Fruit fly (Drosophila melanogaster) whole organism, embryonic: ENCODE data around the gene CG15322.

Experiments
- Asciz ChIP-seq: fragments of 200-800 bp; sonication (Bioruptor generic); optimal IDR thresholded peaks from 2 replicates; lab custom pipeline; 2017; ENCODE audit warnings: missing biosample characterization, mild to moderate bottlenecking, missing genetic modification characterization, missing genetic modification reagents
- BEAF-32 ChIP-seq: fragments of 200-800 bp; sonication (Bioruptor generic); optimal IDR thresholded peaks from 3 replicates; lab custom pipeline; 2017; ENCODE audit warnings: missing biosample characterization, missing genetic modification characterization, mild to moderate bottlenecking, moderate library complexity, missing genetic modification reagents
- Bteb2 ChIP-seq: fragments of 200-800 bp; sonication (Bioruptor generic); optimal IDR thresholded peaks from 2 replicates; lab custom pipeline; 2016; ENCODE audit warnings: missing biosample characterization, missing genetic modification characterization
- CG10654 ChIP-seq: fragments of 200-800 bp; sonication (Bioruptor generic); optimal IDR thresholded peaks from 2 replicates; lab custom pipeline; 2016; ENCODE audit warnings: missing biosample characterization, missing genetic modification characterization
- CG10979 ChIP-seq: fragments of 200-800 bp; sonication (Bioruptor generic); optimal IDR thresholded peaks from 2 replicates; lab custom pipeline; 2018; ENCODE audit warnings: missing biosample characterization, mild to moderate bottlenecking, missing genetic modification characterization, moderate library complexity
- CG12236 ChIP-seq: fragments of 200-800 bp; sonication (Bioruptor generic); optimal IDR thresholded peaks from 2 replicates; lab custom pipeline; 2016; ENCODE audit warnings: missing biosample characterization, missing genetic modification characterization
- CG13287 ChIP-seq: fragments of 200-800 bp; sonication (Bioruptor generic); IDR thresholded peaks from 2 replicates; pipeline ENCODE4 v1.3.6; 2022; ENCODE audit warnings: missing biosample characterization, missing genetic modification characterization; ENCODE audit not compliant: partially characterized antibody
- CG13894 ChIP-seq: fragments of 200-800 bp; sonication (Bioruptor generic); optimal IDR thresholded peaks from 3 replicates; lab custom pipeline; 2018; ENCODE audit warnings: missing biosample characterization, mild to moderate bottlenecking, missing genetic modification characterization, moderate library complexity
- CG14014 ChIP-seq: fragments of 200-800 bp; sonication (Bioruptor generic); IDR thresholded peaks from 2 replicates; pipeline ENCODE4 v1.3.6; 2022; ENCODE audit warnings: missing biosample characterization, missing genetic modification characterization
- CG14050 ChIP-seq: fragments of 200-800 bp; sonication (Bioruptor generic); IDR thresholded peaks from 3 replicates; pipeline ENCODE4 v1.3.6; 2022; ENCODE audit warnings: missing biosample characterization, missing genetic modification characterization
- CG14441 ChIP-seq: fragments of 200-800 bp; sonication (Bioruptor generic); IDR thresholded peaks from 2 replicates; pipeline ENCODE4 v1.3.6; 2022; ENCODE audit warnings: missing biosample characterization, missing genetic modification characterization
- CG15696 ChIP-seq: fragments of 200-800 bp; sonication (Bioruptor generic); optimal IDR thresholded peaks from 2 replicates; lab custom pipeline; 2019; ENCODE audit warnings: missing biosample characterization, mild to moderate bottlenecking, missing genetic modification characterization, moderate library complexity
- CG1602 ChIP-seq: fragments of 200-800 bp; sonication (Bioruptor generic); optimal IDR thresholded peaks from 3 replicates; lab custom pipeline; 2016; ENCODE audit warnings: missing biosample characterization, missing genetic modification characterization
- CG2202 ChIP-seq: fragments of 200-800 bp; sonication (Bioruptor generic); optimal IDR thresholded peaks from 2 replicates; lab custom pipeline; 2018; ENCODE audit warnings: missing biosample characterization, mild to moderate bottlenecking, missing genetic modification characterization
- CG2678 ChIP-seq: fragments of 200-800 bp; sonication (Bioruptor generic); optimal IDR thresholded peaks from 3 replicates; lab custom pipeline; 2019; ENCODE audit warnings: missing biosample characterization, mild to moderate bottlenecking, missing genetic modification characterization, moderate library complexity
- CG33557 ChIP-seq: fragments of 200-800 bp; sonication (Bioruptor generic); optimal IDR thresholded peaks from 2 replicates; lab custom pipeline; 2019; ENCODE audit warnings: missing biosample characterization, mild to moderate bottlenecking, missing genetic modification characterization, moderate library complexity
- CG7271 ChIP-seq: fragments of 200-800 bp; sonication (Bioruptor generic); optimal IDR thresholded peaks from 2 replicates; lab custom pipeline; 2018; ENCODE audit warnings: missing biosample characterization, mild to moderate bottlenecking, missing genetic modification characterization, moderate library complexity
- CG7786 ChIP-seq: fragments of 200-800 bp; sonication (Bioruptor generic); optimal IDR thresholded peaks from 2 replicates; lab custom pipeline; 2016; ENCODE audit warnings: missing biosample characterization, missing genetic modification characterization
- Dek ChIP-seq: fragments of 200-800 bp; sonication (Bioruptor generic); optimal IDR thresholded peaks from 3 replicates; lab custom pipeline; 2019; ENCODE audit warnings: missing biosample characterization, mild to moderate bottlenecking, missing genetic modification characterization, moderate library complexity
- Dfd ChIP-seq, 2 experiments: fragments of >200 bp; optimal IDR thresholded peaks; 2 replicates each; lab custom pipeline; 2017; ENCODE audit warnings: missing biosample characterization in 2 of 2, missing genetic modification characterization in 2 of 2
- Dll ChIP-seq: fragments of 200-800 bp; sonication (Bioruptor generic); IDR thresholded peaks from 4 replicates; pipeline ENCODE4 v1.3.6; 2022; ENCODE audit warnings: missing biosample characterization, missing genetic modification characterization; ENCODE audit not compliant: partially characterized antibody
- E2f2 ChIP-seq: fragments of 200-800 bp; sonication (Bioruptor generic); IDR thresholded peaks from 2 replicates; pipeline ENCODE4 v1.3.6; 2022; ENCODE audit warnings: missing biosample characterization, missing genetic modification characterization
- Ets97D ChIP-seq: fragments of 200-800 bp; sonication (Bioruptor generic); optimal IDR thresholded peaks from 3 replicates; lab custom pipeline; 2016; ENCODE audit warnings: missing biosample characterization, missing genetic modification characterization
- HLHmδ ChIP-seq: fragments of 200-800 bp; sonication (Bioruptor generic); optimal IDR thresholded peaks from 2 replicates; lab custom pipeline; 2018; ENCODE audit warnings: missing biosample characterization, mild to moderate bottlenecking, missing genetic modification characterization, moderate library complexity
- Hr39 ChIP-seq: fragments of >200 bp; optimal IDR thresholded peaks from 2 replicates; lab custom pipeline; 2017
- Hr78 ChIP-seq, 2 experiments: fragments of 200-800 bp in 1 of 2; fragments of >200 bp in 1 of 2; sonication (Bioruptor generic) in 1 of 2; optimal IDR thresholded peaks; 2 replicates each; lab custom pipeline; 2017 to 2019; ENCODE audit warnings: missing biosample characterization in 2 of 2, missing genetic modification characterization in 2 of 2, mild to moderate bottlenecking in 1 of 2, moderate library complexity in 1 of 2
- Med ChIP-seq: fragments of 200-800 bp; sonication (Bioruptor generic); peaks from one replicate; lab custom pipeline; 2016; ENCODE audit warnings: missing biosample characterization, missing genetic modification characterization, mild to moderate bottlenecking, inconsistent platforms, moderate library complexity
- Mrtf ChIP-seq: fragments of 200-800 bp; sonication (Bioruptor generic); IDR thresholded peaks from 3 replicates; pipeline ENCODE4 v1.3.6; 2022; ENCODE audit warnings: missing biosample characterization, missing genetic modification characterization
- Myb ChIP-seq: fragments of 200-800 bp; sonication (Bioruptor generic); optimal IDR thresholded peaks from 2 replicates; lab custom pipeline; 2016; ENCODE audit warnings: missing biosample characterization, missing genetic modification characterization
- Scr ChIP-seq: fragments of 200-800 bp; sonication (Bioruptor generic); IDR thresholded peaks from 2 replicates; pipeline ENCODE4 v1.3.6; 2022; ENCODE audit warnings: missing biosample characterization, missing genetic modification characterization; ENCODE audit not compliant: partially characterized antibody
- Sry-β ChIP-seq: fragments of 200-800 bp; sonication (Bioruptor generic); optimal IDR thresholded peaks from 2 replicates; lab custom pipeline; 2018; ENCODE audit warnings: missing biosample characterization, mild to moderate bottlenecking, missing genetic modification characterization, moderate library complexity
- aop ChIP-seq: fragments of 200-800 bp; sonication (Bioruptor generic); IDR thresholded peaks from 2 replicates; pipeline ENCODE4 v1.3.6; 2022; ENCODE audit warnings: missing biosample characterization, missing genetic modification characterization
- bab2 ChIP-seq: fragments of 200-800 bp; sonication (Bioruptor generic); optimal IDR thresholded peaks from 2 replicates; lab custom pipeline; 2016; ENCODE audit warnings: missing biosample characterization, missing genetic modification characterization
- bsh ChIP-seq, 2 experiments: fragments of 200-800 bp; sonication (Bioruptor generic); optimal IDR thresholded peaks; 2 replicates each; lab custom pipeline; 2017 to 2018; ENCODE audit warnings: mild to moderate bottlenecking in 2 of 2, missing biosample characterization in 2 of 2, missing genetic modification characterization in 2 of 2, moderate library complexity in 1 of 2
- dan ChIP-seq: fragments of 200-800 bp; sonication (Bioruptor generic); IDR thresholded peaks from 2 replicates; pipeline ENCODE4 v1.3.6; 2022; ENCODE audit warnings: missing biosample characterization, missing genetic modification characterization
- dmrt99B ChIP-seq: fragments of 200-800 bp; sonication (Bioruptor generic); optimal IDR thresholded peaks from 2 replicates; lab custom pipeline; 2018; ENCODE audit warnings: missing biosample characterization, mild to moderate bottlenecking, missing genetic modification characterization, moderate library complexity
- esg ChIP-seq: fragments of 200-800 bp; sonication (Bioruptor generic); conservative IDR thresholded peaks from 2 replicates; pipeline ENCODE4 v1.3.6; 2022; ENCODE audit warnings: missing biosample characterization, missing genetic modification characterization
- fd64A ChIP-seq: fragments of 200-800 bp; sonication (Bioruptor generic); optimal IDR thresholded peaks from 3 replicates; lab custom pipeline; 2018; ENCODE audit warnings: missing biosample characterization, mild to moderate bottlenecking, missing genetic modification characterization
- h ChIP-seq: fragments of >200 bp; optimal IDR thresholded peaks from 2 replicates; lab custom pipeline; 2017
- hkb ChIP-seq, 2 experiments: fragments of 200-800 bp in 1 of 2; fragments of >200 bp in 1 of 2; sonication (Bioruptor generic) in 1 of 2; IDR thresholded peaks in 1 of 2; optimal IDR thresholded peaks in 1 of 2; 2 replicates each; pipeline versions ENCODE4 v1.3.6 to Lab custom; 2017 to 2022; ENCODE audit warnings: missing biosample characterization in 1 of 2, missing genetic modification characterization in 1 of 2
- nerfin-1 ChIP-seq: fragments of 200-800 bp; sonication (Bioruptor generic); optimal IDR thresholded peaks from 3 replicates; lab custom pipeline; 2019; ENCODE audit warnings: missing biosample characterization, mild to moderate bottlenecking, missing genetic modification characterization, moderate library complexity
- nerfin-2 ChIP-seq: fragments of 200-800 bp; sonication (Bioruptor generic); IDR thresholded peaks from 2 replicates; pipeline ENCODE4 v1.3.6; 2022; ENCODE audit warnings: missing biosample characterization, missing genetic modification characterization; ENCODE audit not compliant: partially characterized antibody
- org-1 ChIP-seq: fragments of 200-800 bp; sonication (Bioruptor generic); optimal IDR thresholded peaks from 2 replicates; lab custom pipeline; 2017; ENCODE audit warnings: missing biosample characterization, missing genetic modification characterization
- phol ChIP-seq: fragments of 200-800 bp; sonication (Bioruptor generic); optimal IDR thresholded peaks from 3 replicates; lab custom pipeline; 2018; ENCODE audit warnings: missing biosample characterization, mild to moderate bottlenecking, missing genetic modification characterization, moderate library complexity
- ro ChIP-seq: fragments of 200-800 bp; sonication (Bioruptor generic); IDR thresholded peaks from 2 replicates; pipeline ENCODE4 v1.3.6; 2022; ENCODE audit warnings: missing biosample characterization, missing genetic modification characterization
- stc ChIP-seq: fragments of 200-800 bp; sonication (Bioruptor generic); IDR thresholded peaks from 2 replicates; pipeline ENCODE4 v1.3.6; 2022; ENCODE audit warnings: missing biosample characterization, missing genetic modification characterization
- tll ChIP-seq, 2 experiments: fragments of 200-800 bp in 1 of 2; fragments of >200 bp in 1 of 2; sonication (Bioruptor generic) in 1 of 2; optimal IDR thresholded peaks; 2 replicates each; lab custom pipeline; 2017 to 2019; ENCODE audit warnings: missing biosample characterization in 2 of 2, missing genetic modification characterization in 2 of 2, mild to moderate bottlenecking in 1 of 2, moderate library complexity in 1 of 2
- tna ChIP-seq: fragments of 200-800 bp; sonication (Bioruptor generic); IDR thresholded peaks from 2 replicates; pipeline ENCODE4 v1.3.6; 2022; ENCODE audit warnings: missing biosample characterization, missing genetic modification characterization; ENCODE audit not compliant: partially characterized antibody
- vvl ChIP-seq: fragments of 200-800 bp; sonication (Bioruptor generic); IDR thresholded peaks from 2 replicates; pipeline ENCODE4 v1.3.6; 2022; ENCODE audit warnings: missing biosample characterization, missing genetic modification characterization
- yki ChIP-seq: fragments of >200 bp; optimal IDR thresholded peaks from 3 replicates; lab custom pipeline; 2018

The CG15322 gene

DNA sequence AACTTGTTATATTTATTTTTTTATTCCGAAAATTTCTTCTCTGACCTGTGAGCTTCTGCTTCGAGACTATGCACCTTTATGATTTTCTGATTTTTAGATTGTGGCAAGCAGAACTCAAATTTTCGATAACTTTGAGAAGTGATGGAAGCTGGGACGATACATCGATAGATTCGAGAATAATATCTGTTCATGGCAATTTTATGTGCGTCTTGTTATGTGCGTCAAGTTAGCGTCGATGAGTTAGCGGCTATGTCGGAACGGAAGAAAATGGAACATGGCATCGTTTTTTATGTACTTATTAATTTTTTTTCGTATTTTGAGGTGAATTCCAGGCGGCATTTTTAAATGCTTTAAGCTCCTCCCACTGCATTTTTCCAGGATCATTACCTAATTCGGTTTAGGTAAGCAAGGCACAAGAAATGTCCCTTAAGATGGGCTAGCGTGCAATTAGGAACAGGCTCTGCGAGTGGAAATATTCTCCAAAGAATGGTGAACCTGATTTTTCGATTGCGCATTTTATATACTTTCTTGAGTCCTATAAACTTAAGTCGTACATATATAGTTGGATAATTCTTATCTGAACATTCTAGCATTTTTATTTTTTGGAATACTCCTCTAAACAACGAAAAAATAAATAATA, 32.5 kb downstream of the CG15322 start, which contains the start of gene Phf7 (continued):
- TF ChIP-seq CG2202 (no peak), nerfin-1 (tag; lab: Kevin White, UChicago) (no peak), Ets97D (GFP tag; lab: Kevin White, UChicago) (peak; percentile 77), phol (tag; lab: Kevin White, UChicago) (peak; percentile 42), Hr78 (GFP tag; optimal IDR thresholded peaks at IDR 0.05; lab: Kevin White, UChicago) (no peak), Scr (GFP tag; lab: Robert Waterston, UW) (peak; percentile 73), HLHmδ (GFP tag; lab: Kevin White, UChicago) (no peak), CG13894 (tag; lab: Kevin White, UChicago) (no peak), vvl (GFP tag; lab: Robert Waterston, UW) (no peak), Dek (no peak), CG7271 (tag; lab: Kevin White, UChicago) (no peak), Hr39 (no peak), org-1 (GFP tag; lab: Kevin White, UChicago) (no peak), Dfd (GFP tag; optimal IDR thresholded peaks at IDR 0.05; lab: Kevin White, UChicago) (no peak), CG10979 (tag; lab: Kevin White, UChicago) (no peak), Asciz (GFP tag; lab: Kevin White, UChicago) (no peak), bab2 (GFP tag; lab: Kevin White, UChicago) (no peak), CG33557 (no peak), ro (GFP tag; lab: Robert Waterston, UW) (no peak), CG15696 (no peak), CG7786 (no peak), tll (GFP tag; optimal IDR thresholded peaks at IDR 0.05; lab: Kevin White, UChicago) (no peak), Bteb2 (GFP tag; lab: Kevin White, UChicago) (no peak), dan (GFP tag; lab: Robert Waterston, UW) (no peak), Myb (GFP tag; lab: Kevin White, UChicago) (peak; percentile 45), h (lab: Kevin White, UChicago) (no peak), bsh (GFP tag; optimal IDR thresholded peaks at IDR 0.05; lab: Kevin White, UChicago) (no peak), dmrt99B (tag; lab: Kevin White, UChicago) (no peak), aop (GFP tag; lab: Robert Waterston, UW) (no peak), CG14050 (no peak), fd64A (GFP tag; lab: Kevin White, UChicago) (no peak), E2f2 (GFP tag; lab: Robert Waterston, UW) (peak; percentile 79), CG13287 (GFP tag; lab: Robert Waterston, UW) (peak; percentile 77), CG12236 (GFP tag; lab: Kevin White, UChicago) (no peak), tna (GFP tag; lab: Robert Waterston, UW) (peak; percentile 48; the same call in 1 of the 2 replicates), BEAF-32 (GFP tag; lab: Kevin White, UChicago) (peak; percentile 83), CG14441 (GFP tag; lab: Robert Waterston, UW) (no peak), esg (GFP tag; lab: Robert Waterston, UW) (no peak), Mrtf (GFP tag; lab: Robert Waterston, UW) (no peak), stc (no peak), hkb (optimal IDR thresholded peaks at IDR 0.05; lab: Kevin White, UChicago) (no peak), hkb (GFP tag; IDR thresholded peaks at IDR 0.05; lab: Robert Waterston, UW) (no peak), Sry-β (GFP tag; lab: Kevin White, UChicago) (no peak), CG1602 (GFP tag; lab: Kevin White, UChicago) (no peak), yki (lab: Kevin White, UChicago) (no peak), CG2678 (tag; lab: Kevin White, UChicago) (no peak), CG14014 (no peak), Dll (GFP tag; lab: Robert Waterston, UW) (peak; percentile 66; the same call in 3 of the 4 replicates), CG10654 (GFP tag; lab: Kevin White, UChicago) (no peak), Med (GFP tag; lab: Kevin White, UChicago) (peak; percentile 68), nerfin-2 (peak; percentile 39; the same call in 1 of the 2 replicates)
